Worm (Caenorhabditis elegans) whole organism, L3 larva: ENCODE data around the gene ZK809.9.

Experiments
- elt-3 ChIP-seq, 3 experiments: fragments of 150-350 bp in 1 of 3; sonication (generic microtip) in 2 of 3; optimal IDR thresholded peaks; 2 replicates in 2 of 3; 4 replicates in 1 of 3; lab custom pipeline; 2014 to 2017; ENCODE audit warnings: missing biosample characterization in 3 of 3, missing genetic modification characterization in 3 of 3
- lin-15B ChIP-seq: fragments of 150-350 bp; optimal IDR thresholded peaks from 2 replicates; lab custom pipeline; 2014; ENCODE audit warnings: missing biosample characterization, missing genetic modification characterization
- lin-39 ChIP-seq: fragments of 150-350 bp; optimal IDR thresholded peaks from 2 replicates; lab custom pipeline; 2018; ENCODE audit warnings: missing biosample characterization, missing genetic modification reagents, missing genetic modification characterization
- lsy-12 ChIP-seq: sonication (generic microtip); optimal IDR thresholded peaks from 2 replicates; lab custom pipeline; 2016; ENCODE audit warnings: mild to moderate bottlenecking, missing genetic modification characterization, missing compliant biosample characterization
- nhr-28 ChIP-seq: fragments of 150-350 bp; optimal IDR thresholded peaks from 2 replicates; lab custom pipeline; 2014; ENCODE audit warnings: missing biosample characterization, missing genetic modification characterization
- nhr-77 ChIP-seq: fragments of 150-350 bp; optimal IDR thresholded peaks from 2 replicates; lab custom pipeline; 2014; ENCODE audit warnings: missing biosample characterization, missing genetic modification characterization
- skn-1 ChIP-seq: fragments of 150-350 bp; optimal IDR thresholded peaks from 2 replicates; lab custom pipeline; 2014; ENCODE audit warnings: missing biosample characterization, missing genetic modification characterization
- snpc-4 ChIP-seq: fragments of 150-350 bp; optimal IDR thresholded peaks from 2 replicates; lab custom pipeline; 2014; ENCODE audit warnings: missing biosample characterization, missing genetic modification characterization
- unc-62 ChIP-seq: fragments of 150-350 bp; sonication (generic microtip); optimal IDR thresholded peaks from 4 replicates; lab custom pipeline; 2014; ENCODE audit warnings: missing biosample characterization, missing genetic modification reagents, missing genetic modification characterization
- zag-1 ChIP-seq: fragments of 150-350 bp; optimal IDR thresholded peaks from 2 replicates; lab custom pipeline; 2014; ENCODE audit warnings: missing biosample characterization, missing genetic modification characterization

- TF ChIP-seq zag-1 (tag; lab: Kevin White, UChicago) (no peak), lin-39 (tag; lab: Kevin White, UChicago) (no peak), elt-3 (tag; optimal IDR thresholded peaks at IDR 0.05; lab: Kevin White, UChicago) (no peak), nhr-28 (tag; lab: Kevin White, UChicago) (no peak), nhr-77 (tag; lab: Kevin White, UChicago) (no peak), lin-15B (tag; lab: Kevin White, UChicago) (no peak), snpc-4 (tag; lab: Kevin White, UChicago) (no peak), unc-62 (GFP tag; lab: Kevin White, UChicago) (no peak), skn-1 (tag; lab: Kevin White, UChicago) (no peak), lsy-12 (no peak)
These were observed 19.8 kb upstream of the ZK809.9 start for ce11 chrIV:11645354-11645753.
